Worm (Caenorhabditis elegans): Measurements from ENCODE around the gene F09E10.6.

ce11 chrX:1478569-1478968, 18.9 kb downstream of the F09E10.6 start:
- TF ChIP-seq fax-1 (tag; optimal IDR thresholded peaks at IDR 0.05) (no peak), pros-1 (tag; optimal IDR thresholded peaks at IDR 0.05) (no peak), ceh-2 (tag; optimal IDR thresholded peaks at IDR 0.05) (no peak), ceh-45 (GFP tag; IDR thresholded peaks at IDR 0.05) (no peak)
